Worm (Caenorhabditis elegans) whole organism, late embryonic: ENCODE measurements around the gene F02D8.9.

Experiments used
- C08G9.2 ChIP-seq: sonication (generic microtip); optimal IDR thresholded peaks from 2 replicates; lab custom pipeline; 2016; ENCODE audit warnings: mild to moderate bottlenecking, missing genetic modification characterization, moderate library complexity, missing compliant biosample characterization
- C38D4.7 ChIP-seq: fragments of 200-800 bp; sonication (Bioruptor generic); optimal IDR thresholded peaks from 2 replicates; lab custom pipeline; 2018; ENCODE audit warnings: mild to moderate bottlenecking, missing genetic modification characterization, moderate library complexity, missing compliant biosample characterization
- F13H6.1 ChIP-seq: sonication (generic microtip); optimal IDR thresholded peaks from 2 replicates; lab custom pipeline; 2016; ENCODE audit warnings: missing genetic modification characterization, missing compliant biosample characterization
- ahr-1 ChIP-seq: sonication (generic microtip); optimal IDR thresholded peaks from 2 replicates; lab custom pipeline; 2016; ENCODE audit warnings: missing genetic modification characterization, missing compliant biosample characterization
- ama-1 ChIP-seq: fragments of 150-350 bp; optimal IDR thresholded peaks from 2 replicates; lab custom pipeline; 2014
- ceh-18 ChIP-seq: sonication (generic microtip); optimal IDR thresholded peaks from 2 replicates; lab custom pipeline; 2016; ENCODE audit warnings: missing genetic modification characterization, missing compliant biosample characterization
- ceh-22 ChIP-seq: sonication (generic microtip); optimal IDR thresholded peaks from 2 replicates; lab custom pipeline; 2017; ENCODE audit warnings: missing biosample characterization, missing genetic modification characterization
- ceh-24 ChIP-seq: sonication (generic microtip); optimal IDR thresholded peaks from 2 replicates; lab custom pipeline; 2016; ENCODE audit warnings: mild to moderate bottlenecking, missing genetic modification characterization, missing compliant biosample characterization
- ceh-30 ChIP-seq: fragments of 150-350 bp; optimal IDR thresholded peaks from 2 replicates; lab custom pipeline; 2014; ENCODE audit warnings: missing biosample characterization, missing genetic modification characterization
- ceh-31 ChIP-seq: sonication (generic microtip); optimal IDR thresholded peaks from 2 replicates; lab custom pipeline; 2016; ENCODE audit warnings: missing genetic modification characterization, missing compliant biosample characterization
- ceh-6 ChIP-seq: fragments of 200-800 bp; sonication (Bioruptor generic); optimal IDR thresholded peaks from 2 replicates; lab custom pipeline; 2018; ENCODE audit warnings: mild to moderate bottlenecking, missing genetic modification characterization, missing compliant biosample characterization
- che-1 ChIP-seq: sonication (generic microtip); optimal IDR thresholded peaks from 2 replicates; lab custom pipeline; 2016; ENCODE audit warnings: mild to moderate bottlenecking, missing genetic modification characterization, missing compliant biosample characterization
- gmeb-2 ChIP-seq: sonication (generic microtip); optimal IDR thresholded peaks from 2 replicates; lab custom pipeline; 2016; ENCODE audit warnings: missing genetic modification characterization, inconsistent platforms, missing compliant biosample characterization
- hlh-30 ChIP-seq: sonication (generic microtip); optimal IDR thresholded peaks from 2 replicates; lab custom pipeline; 2017; ENCODE audit warnings: antibody characterized with exemption, missing genetic modification characterization, missing compliant biosample characterization; ENCODE audit not compliant: insufficient read depth
- hlh-6 ChIP-seq: sonication (generic microtip); optimal IDR thresholded peaks from 2 replicates; lab custom pipeline; 2016; ENCODE audit warnings: missing genotype, missing genetic modification characterization, missing compliant biosample characterization
- hlh-8 ChIP-seq: sonication (generic microtip); optimal IDR thresholded peaks from 2 replicates; lab custom pipeline; 2016; ENCODE audit warnings: missing genotype, missing genetic modification characterization, missing compliant biosample characterization
- lin-11 ChIP-seq: fragments of 200-800 bp; sonication (Bioruptor generic); optimal IDR thresholded peaks from 2 replicates; lab custom pipeline; 2018; ENCODE audit warnings: mild to moderate bottlenecking, missing genetic modification characterization, missing compliant biosample characterization
- madf-2 ChIP-seq: sonication (generic microtip); optimal IDR thresholded peaks from 2 replicates; lab custom pipeline; 2017; ENCODE audit warnings: missing genetic modification characterization, missing compliant biosample characterization
- mec-3 ChIP-seq: sonication (generic microtip); optimal IDR thresholded peaks from 2 replicates; lab custom pipeline; 2016; ENCODE audit warnings: borderline replicate concordance, missing genetic modification characterization, missing compliant biosample characterization
- nhr-11 ChIP-seq: fragments of 150-350 bp; optimal IDR thresholded peaks from 2 replicates; lab custom pipeline; 2014; ENCODE audit warnings: missing biosample characterization, missing genetic modification characterization
- nhr-232 ChIP-seq: sonication (generic microtip); optimal IDR thresholded peaks from 2 replicates; lab custom pipeline; 2016; ENCODE audit warnings: missing genetic modification characterization, missing compliant biosample characterization
- npax-4 ChIP-seq: sonication (generic microtip); optimal IDR thresholded peaks from 2 replicates; lab custom pipeline; 2016; ENCODE audit warnings: missing genetic modification characterization, missing compliant biosample characterization
- pag-3 ChIP-seq: sonication (generic microtip); optimal IDR thresholded peaks from 2 replicates; lab custom pipeline; 2016; ENCODE audit warnings: missing compliant biosample characterization, missing genetic modification characterization, borderline replicate concordance
- pat-9 ChIP-seq: fragments of 200-800 bp; sonication (Bioruptor generic); optimal IDR thresholded peaks from 2 replicates; lab custom pipeline; 2018; ENCODE audit warnings: mild to moderate bottlenecking, missing genetic modification characterization, moderate library complexity, missing compliant biosample characterization
- pax-1 ChIP-seq: fragments of 150-350 bp; optimal IDR thresholded peaks from 2 replicates; lab custom pipeline; 2014; ENCODE audit warnings: missing biosample characterization, missing genetic modification characterization
- pha-2 ChIP-seq: sonication (generic microtip); optimal IDR thresholded peaks from 2 replicates; lab custom pipeline; 2017; ENCODE audit warnings: mild to moderate bottlenecking, missing genetic modification characterization, missing compliant biosample characterization
- pha-4 ChIP-seq: fragments of 150-350 bp; optimal IDR thresholded peaks from 2 replicates; lab custom pipeline; 2018; ENCODE audit warnings: missing biosample characterization, missing genetic modification reagents, missing genetic modification characterization
- ref-2 ChIP-seq: sonication (generic microtip); optimal IDR thresholded peaks from 2 replicates; lab custom pipeline; 2016; ENCODE audit warnings: missing genetic modification characterization, missing compliant biosample characterization
- rnt-1 ChIP-seq: sonication (generic microtip); optimal IDR thresholded peaks from 2 replicates; lab custom pipeline; 2016; ENCODE audit warnings: missing genetic modification characterization, missing compliant biosample characterization
- sox-4 ChIP-seq: sonication (generic microtip); optimal IDR thresholded peaks from 2 replicates; lab custom pipeline; 2017; ENCODE audit warnings: mild to moderate bottlenecking, missing genetic modification characterization, inconsistent platforms, missing compliant biosample characterization
- syd-9 ChIP-seq: sonication (generic microtip); optimal IDR thresholded peaks from 2 replicates; lab custom pipeline; 2016; ENCODE audit warnings: mild to moderate bottlenecking, missing genetic modification characterization, moderate library complexity, missing compliant biosample characterization
- unc-3 ChIP-seq, 2 experiments: fragments of 200-800 bp in 1 of 2; sonication (Bioruptor generic) in 1 of 2; sonication (generic microtip) in 1 of 2; conservative IDR thresholded peaks in 1 of 2; optimal IDR thresholded peaks in 1 of 2; 2 replicates each; pipeline versions ENCODE4 v1.3.6 to Lab custom; 2016 to 2022; ENCODE audit warnings: missing compliant biosample characterization in 2 of 2, missing genetic modification characterization in 2 of 2, missing genetic modification reagents in 1 of 2
- unc-55 ChIP-seq: sonication (generic microtip); optimal IDR thresholded peaks from 2 replicates; lab custom pipeline; 2017; ENCODE audit warnings: missing biosample characterization, missing genetic modification reagents, missing genetic modification characterization

Gene F02D8.9

DNA sequence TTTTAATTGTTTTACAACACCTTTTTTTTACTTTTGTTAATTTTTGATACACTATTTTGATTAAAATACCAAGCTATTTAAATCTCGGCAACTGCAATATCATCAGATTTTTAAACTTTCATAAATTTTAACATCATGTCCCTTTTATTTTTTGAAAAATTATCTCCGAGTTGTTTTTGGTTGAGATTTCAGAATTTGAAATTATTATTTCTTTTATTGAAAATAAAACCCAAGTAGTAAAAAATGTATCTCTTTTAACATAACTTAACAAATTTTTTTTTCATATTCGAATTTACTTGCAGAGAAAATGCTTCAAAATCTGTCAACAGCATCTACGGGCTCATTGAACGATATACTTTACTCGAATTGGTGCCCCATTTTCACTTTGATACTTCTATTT is 40.0 kb downstream of the F02D8.9 start, which contains the start of gene H12D21.11:
H12D21.11 (plus strand) TSS at position 301 of the 400 bp plus-strand sequence.
- TF ChIP-seq ceh-6 (no peak), unc-3 (GFP tag; conservative IDR thresholded peaks at IDR 0.05; lab: Robert Waterston, UW) (no peak), unc-3 (tag; optimal IDR thresholded peaks at IDR 0.05; lab: Kevin White, UChicago) (no peak), nhr-232 (tag; lab: Kevin White, UChicago) (no peak), npax-4 (tag; lab: Kevin White, UChicago) (no peak), ceh-24 (tag; lab: Kevin White, UChicago) (no peak), ceh-30 (tag; lab: Kevin White, UChicago) (no peak), madf-2 (no peak), lin-11 (tag; lab: Kevin White, UChicago) (no peak), gmeb-2 (tag; lab: Kevin White, UChicago) (no peak), nhr-11 (tag; lab: Kevin White, UChicago) (no peak), C08G9.2 (tag; lab: Kevin White, UChicago) (no peak), ceh-31 (tag; lab: Kevin White, UChicago) (no peak), pax-1 (tag; lab: Kevin White, UChicago) (no peak), pha-4 (tag; lab: Kevin White, UChicago) (no peak), pag-3 (no peak), pat-9 (tag; lab: Kevin White, UChicago) (no peak), syd-9 (tag; lab: Kevin White, UChicago) (no peak)

DNA sequence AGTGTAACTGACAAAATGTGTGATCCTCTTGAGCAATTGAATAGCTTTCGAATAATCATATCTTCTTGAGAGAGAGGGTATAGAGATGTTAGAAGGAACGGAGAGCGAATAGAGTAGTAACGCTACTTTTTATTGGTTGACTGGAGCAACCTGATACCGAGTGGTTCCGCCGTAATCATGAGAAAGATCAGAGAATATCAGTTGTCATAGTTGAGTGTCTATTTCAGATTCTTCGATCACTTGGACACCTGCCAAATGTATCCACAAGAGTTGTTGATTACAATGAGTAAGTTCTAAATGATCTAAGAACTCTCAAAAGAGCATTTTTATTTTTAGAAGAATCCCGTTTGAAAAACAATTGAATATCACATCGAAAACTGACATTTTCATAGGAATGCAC is 44.8 kb downstream of the F02D8.9 start:
- TF ChIP-seq npax-4 (tag; lab: Kevin White, UChicago) (no peak), mec-3 (tag; lab: Kevin White, UChicago) (no peak), unc-3 (GFP tag; conservative IDR thresholded peaks at IDR 0.05; lab: Robert Waterston, UW) (no peak), unc-3 (tag; optimal IDR thresholded peaks at IDR 0.05; lab: Kevin White, UChicago) (no peak), madf-2 (no peak), hlh-6 (tag; lab: Kevin White, UChicago) (no peak), C38D4.7 (GFP tag; lab: Kevin White, UChicago) (no peak), lin-11 (tag; lab: Kevin White, UChicago) (no peak)
- TF ChIP-seq, all 69 proteins: peak for 0

DNA sequence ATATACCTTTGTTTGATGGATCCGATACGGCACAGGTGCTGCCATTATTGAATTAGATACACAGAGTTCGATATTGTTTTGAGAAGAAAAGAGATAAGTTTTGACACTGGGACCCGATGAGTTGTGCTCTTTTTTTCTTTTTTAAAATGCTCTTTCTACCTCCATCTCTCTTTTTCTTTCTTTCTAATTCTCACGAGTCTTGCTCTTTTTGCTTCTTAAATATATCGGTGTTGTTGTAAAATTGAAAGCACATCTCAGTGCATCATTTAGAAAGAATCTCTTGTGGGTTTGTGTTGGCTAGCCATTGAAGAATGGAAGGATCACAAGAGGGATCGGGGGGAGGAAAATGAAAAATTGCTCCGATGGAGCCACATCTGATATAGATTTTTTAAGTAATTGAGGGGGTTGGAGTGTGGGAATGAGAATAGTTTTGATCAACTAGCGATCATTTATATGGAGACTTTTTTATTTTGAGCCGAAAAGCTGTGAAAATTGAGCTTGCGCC is 46.2 kb downstream of the F02D8.9 start, which contains the start of gene H12D21.9:
H12D21.9 (minus strand) TSS at position 148 of the 505 bp plus-strand sequence.
- TF ChIP-seq ama-1 (lab: Kevin White, UChicago) (no peak), unc-55 (GFP tag; lab: Kevin White, UChicago) (peak; percentile 16), F13H6.1 (tag; lab: Kevin White, UChicago) (no peak), C38D4.7 (GFP tag; lab: Kevin White, UChicago) (no peak), ceh-18 (tag; lab: Kevin White, UChicago) (peak; percentile 41), hlh-8 (tag; lab: Kevin White, UChicago) (no peak)

DNA sequence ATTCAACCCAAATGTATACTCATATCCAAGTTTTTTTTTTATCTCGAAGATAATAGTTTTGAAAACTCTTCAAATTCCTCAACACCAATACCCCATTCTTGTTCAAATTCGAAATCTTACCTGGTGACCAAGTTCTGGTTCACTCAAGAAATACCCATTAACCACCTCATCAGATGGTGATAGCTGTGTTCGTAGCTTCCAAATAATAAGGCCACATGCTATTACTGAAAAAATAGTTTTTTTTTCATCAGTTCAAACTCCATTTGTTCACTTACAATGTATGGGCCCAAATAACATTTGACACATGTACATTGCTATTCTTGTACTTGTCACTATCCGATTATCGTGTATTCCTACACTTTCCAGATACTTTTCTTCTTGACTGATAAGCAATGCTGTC is 48.1 kb downstream of the F02D8.9 start:
- TF ChIP-seq ahr-1: no peak
- no peak for TF ChIP-seq pat-9 (tag; lab: Kevin White, UChicago)
- TF ChIP-seq ceh-22: no peak
- no peak for TF ChIP-seq rnt-1 (tag; lab: Kevin White, UChicago)
- no peak for TF ChIP-seq ceh-18 (tag; lab: Kevin White, UChicago)
- TF ChIP-seq ama-1 (lab: Kevin White, UChicago): no peak
- TF ChIP-seq C08G9.2 (tag; lab: Kevin White, UChicago): no peak
- no peak for TF ChIP-seq hlh-30 (tag; lab: Kevin White, UChicago)
- no peak for TF ChIP-seq ref-2 (tag; lab: Kevin White, UChicago)
- no peak for TF ChIP-seq sox-4 (tag; lab: Kevin White, UChicago)
- no peak for TF ChIP-seq ceh-31 (tag; lab: Kevin White, UChicago)
- no peak for TF ChIP-seq che-1 (tag; lab: Kevin White, UChicago)
- TF ChIP-seq pha-2 (tag; lab: Kevin White, UChicago): no peak
